Worm (Caenorhabditis elegans): ENCODE measurements around the gene pcm-1.
A peak's percentile ranks its signal among the peaks of the same experiment; 100 is the strongest.

DNA sequence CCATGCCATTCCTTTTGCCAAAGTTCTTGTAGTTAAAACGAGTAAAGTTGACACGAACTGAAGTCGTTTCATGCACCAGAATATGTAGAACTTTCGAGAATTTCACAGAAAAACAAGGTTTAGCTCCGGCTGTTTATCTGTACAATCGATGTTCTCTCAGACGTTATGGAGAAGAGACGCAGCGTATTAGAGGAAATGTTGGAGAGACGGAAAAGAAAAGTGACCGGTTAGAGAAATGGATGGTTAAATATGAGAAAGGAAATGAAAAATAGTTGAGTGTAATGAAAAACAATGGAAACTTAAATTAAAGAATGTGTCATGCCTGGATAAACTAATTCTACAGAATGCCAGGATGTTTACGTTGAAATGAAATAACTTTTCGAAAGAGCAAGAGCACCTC, at the start of gene pcm-1:
- no peak for TF ChIP-seq ceh-16 (tag; optimal IDR thresholded peaks at IDR 0.05)
- no peak for TF ChIP-seq elt-3 (tag; optimal IDR thresholded peaks at IDR 0.05)
- TF ChIP-seq blmp-1 (tag; optimal IDR thresholded peaks at IDR 0.05; ENCODE audit: insufficient read depth), result no peak
- TF ChIP-seq lin-13 (GFP tag; optimal IDR thresholded peaks at IDR 0.05), result no peak
- peak; percentile 69 for TF ChIP-seq ama-1 (optimal IDR thresholded peaks at IDR 0.05)
